Worm (Caenorhabditis elegans) whole organism, L1 larva: ENCODE measurements around the gene DC2.5.
"Not testable (repeated sequence)": the region's sequence is repeated elsewhere in the genome, so short reads cannot be mapped to it uniquely, and the experiment has no call there.

Experiments used
- C04F5.9 ChIP-seq: sonication (generic microtip); optimal IDR thresholded peaks from 2 replicates; lab custom pipeline; 2016; ENCODE audit warnings: missing genetic modification characterization, missing compliant biosample characterization
- C16A3.4 ChIP-seq: fragments of 150-350 bp; optimal IDR thresholded peaks from 2 replicates; lab custom pipeline; 2014; ENCODE audit warnings: missing biosample characterization, missing genetic modification characterization
- Y116A8C.19 ChIP-seq: sonication (generic microtip); optimal IDR thresholded peaks from 2 replicates; lab custom pipeline; 2016; ENCODE audit warnings: missing compliant biosample characterization, missing genetic modification characterization, borderline replicate concordance
- aha-1 ChIP-seq: fragments of 150-350 bp; optimal IDR thresholded peaks from 2 replicates; lab custom pipeline; 2014; ENCODE audit warnings: missing biosample characterization, missing genetic modification characterization
- alr-1 ChIP-seq: fragments of 200-800 bp; sonication (Bioruptor generic); optimal IDR thresholded peaks from 2 replicates; lab custom pipeline; 2018; ENCODE audit warnings: borderline replicate concordance, mild to moderate bottlenecking, missing genetic modification characterization, missing compliant biosample characterization
- ama-1 ChIP-seq: fragments of 150-350 bp; optimal IDR thresholded peaks from 2 replicates; lab custom pipeline; 2014
- blmp-1 ChIP-seq: fragments of 150-350 bp; optimal IDR thresholded peaks from 2 replicates; lab custom pipeline; 2014; ENCODE audit warnings: missing biosample characterization, missing genetic modification characterization
- ceh-88 ChIP-seq: fragments of 200-800 bp; sonication (Bioruptor generic); IDR thresholded peaks from 2 replicates; pipeline ENCODE4 v1.3.6; 2022; ENCODE audit warnings: missing genetic modification characterization, missing compliant biosample characterization
- ceh-90 ChIP-seq: sonication (generic microtip); optimal IDR thresholded peaks from 2 replicates; lab custom pipeline; 2016; ENCODE audit warnings: missing genetic modification characterization, missing compliant biosample characterization
- dpl-1 ChIP-seq, 3 experiments: fragments of 150-350 bp in 2 of 3; sonication (generic microtip) in 1 of 3; optimal IDR thresholded peaks; 2 replicates each; lab custom pipeline; 2014 to 2017; ENCODE audit warnings: missing biosample characterization in 3 of 3, missing genetic modification characterization in 3 of 3, missing genetic modification reagents in 3 of 3
- dsc-1 ChIP-seq: sonication (generic microtip); optimal IDR thresholded peaks from 2 replicates; lab custom pipeline; 2016; ENCODE audit warnings: mild to moderate bottlenecking, missing genetic modification characterization, missing compliant biosample characterization
- efl-1 ChIP-seq, 4 experiments: fragments of 150-350 bp; optimal IDR thresholded peaks in 3 of 4; peaks in 1 of 4; 1 replicate in 1 of 4; 2 replicates in 3 of 4; lab custom pipeline; 2014; ENCODE audit warnings: missing biosample characterization in 2 of 4, missing genetic modification characterization in 2 of 4, missing genetic modification reagents in 2 of 4
- efl-3 ChIP-seq: fragments of 200-800 bp; sonication (Bioruptor generic); optimal IDR thresholded peaks from 2 replicates; lab custom pipeline; 2018; ENCODE audit warnings: mild to moderate bottlenecking, missing genetic modification characterization, missing compliant biosample characterization
- egl-13 ChIP-seq: sonication (generic microtip); optimal IDR thresholded peaks from 2 replicates; lab custom pipeline; 2016; ENCODE audit warnings: missing genotype, missing genetic modification reagents, missing genetic modification characterization, missing compliant biosample characterization
- elt-2 ChIP-seq: sonication (generic microtip); optimal IDR thresholded peaks from 2 replicates; lab custom pipeline; 2016; ENCODE audit warnings: missing genetic modification characterization, mild to moderate bottlenecking, inconsistent platforms, missing compliant biosample characterization, missing genetic modification reagents
- fkh-4 ChIP-seq: sonication (generic microtip); optimal IDR thresholded peaks from 2 replicates; lab custom pipeline; 2016; ENCODE audit warnings: missing compliant biosample characterization, missing genetic modification characterization, borderline replicate concordance
- hlh-4 ChIP-seq: sonication (generic microtip); optimal IDR thresholded peaks from 2 replicates; lab custom pipeline; 2016; ENCODE audit warnings: mild to moderate bottlenecking, missing genetic modification characterization, missing compliant biosample characterization
- irx-1 ChIP-seq: sonication (generic microtip); optimal IDR thresholded peaks from 2 replicates; lab custom pipeline; 2016; ENCODE audit warnings: missing genetic modification characterization, missing compliant biosample characterization
- jun-1 ChIP-seq: fragments of 150-350 bp; optimal IDR thresholded peaks from 2 replicates; lab custom pipeline; 2014; ENCODE audit warnings: missing biosample characterization, missing genetic modification reagents, missing genetic modification characterization
- lin-35 ChIP-seq, 2 experiments: fragments of 150-350 bp; optimal IDR thresholded peaks; 2 replicates each; lab custom pipeline; 2014; ENCODE audit warnings: missing biosample characterization in 2 of 2, missing genetic modification characterization in 2 of 2, missing genetic modification reagents in 2 of 2
- lin-39 ChIP-seq: fragments of 150-350 bp; optimal IDR thresholded peaks from 2 replicates; lab custom pipeline; 2014; ENCODE audit warnings: missing biosample characterization, missing genetic modification reagents, missing genetic modification characterization
- lir-3 ChIP-seq: sonication (generic microtip); optimal IDR thresholded peaks from 2 replicates; lab custom pipeline; 2016; ENCODE audit warnings: mild to moderate bottlenecking, missing genetic modification characterization, moderate library complexity, missing compliant biosample characterization; ENCODE audit not compliant: poor library complexity
- mef-2 ChIP-seq: fragments of 150-350 bp; optimal IDR thresholded peaks from 2 replicates; lab custom pipeline; 2014; ENCODE audit warnings: missing biosample characterization, missing genetic modification characterization
- nhr-11 ChIP-seq: fragments of 150-350 bp; optimal IDR thresholded peaks from 2 replicates; lab custom pipeline; 2014; ENCODE audit warnings: missing biosample characterization, missing genetic modification characterization
- nhr-19 ChIP-seq: fragments of 200-800 bp; sonication (Bioruptor generic); conservative IDR thresholded peaks from 2 replicates; pipeline ENCODE4 v1.3.6; 2022; ENCODE audit warnings: missing genetic modification characterization, missing compliant biosample characterization
- nhr-20 ChIP-seq: sonication (generic microtip); optimal IDR thresholded peaks from 2 replicates; lab custom pipeline; 2016; ENCODE audit warnings: mild to moderate bottlenecking, missing genetic modification characterization, missing compliant biosample characterization
- nhr-28 ChIP-seq: fragments of 150-350 bp; optimal IDR thresholded peaks from 2 replicates; lab custom pipeline; 2014; ENCODE audit warnings: missing biosample characterization, missing genetic modification characterization
- nhr-71 ChIP-seq: sonication (generic microtip); optimal IDR thresholded peaks from 2 replicates; lab custom pipeline; 2016; ENCODE audit warnings: mild to moderate bottlenecking, missing genetic modification characterization, moderate library complexity, missing compliant biosample characterization
- nhr-85 ChIP-seq: sonication (generic microtip); peaks from one replicate; lab custom pipeline; 2016; ENCODE audit warnings: missing genetic modification characterization, inconsistent platforms, missing compliant biosample characterization
- nhr-90 ChIP-seq: sonication (generic microtip); optimal IDR thresholded peaks from 2 replicates; lab custom pipeline; 2016; ENCODE audit warnings: mild to moderate bottlenecking, missing genetic modification characterization, missing compliant biosample characterization; ENCODE audit not compliant: poor library complexity
- pqm-1 ChIP-seq: sonication (generic microtip); optimal IDR thresholded peaks from 3 replicates; lab custom pipeline; 2017; ENCODE audit warnings: missing biosample characterization, missing genetic modification characterization
- skn-1 ChIP-seq: fragments of 150-350 bp; optimal IDR thresholded peaks from 2 replicates; lab custom pipeline; 2014; ENCODE audit warnings: missing biosample characterization, missing genetic modification characterization
- snu-23 ChIP-seq: sonication (generic microtip); optimal IDR thresholded peaks from 2 replicates; lab custom pipeline; 2016; ENCODE audit warnings: missing genetic modification characterization, missing compliant biosample characterization
- sptf-1 ChIP-seq: fragments of 150-350 bp; optimal IDR thresholded peaks from 2 replicates; lab custom pipeline; 2014; ENCODE audit warnings: missing biosample characterization, missing genetic modification characterization
- sup-37 ChIP-seq: fragments of 200-800 bp; sonication (Bioruptor generic); optimal IDR thresholded peaks from 2 replicates; lab custom pipeline; 2018; ENCODE audit warnings: mild to moderate bottlenecking, missing genetic modification characterization, missing compliant biosample characterization
- swsn-7 ChIP-seq: sonication (generic microtip); optimal IDR thresholded peaks from 2 replicates; lab custom pipeline; 2016; ENCODE audit warnings: missing genetic modification characterization, missing compliant biosample characterization
- unc-130 ChIP-seq: fragments of 150-350 bp; optimal IDR thresholded peaks from 2 replicates; lab custom pipeline; 2017; ENCODE audit warnings: missing biosample characterization, missing genetic modification characterization, inconsistent platforms
- unc-62 ChIP-seq: fragments of 150-350 bp; optimal IDR thresholded peaks from 2 replicates; lab custom pipeline; 2014; ENCODE audit warnings: missing biosample characterization, missing genetic modification reagents, missing genetic modification characterization
- vab-15 ChIP-seq: sonication (generic microtip); optimal IDR thresholded peaks from 2 replicates; lab custom pipeline; 2017; ENCODE audit warnings: missing genotype, mild to moderate bottlenecking, missing genetic modification characterization, missing compliant biosample characterization
- xbp-1 ChIP-seq: sonication (generic microtip); optimal IDR thresholded peaks from 2 replicates; lab custom pipeline; 2016; ENCODE audit warnings: missing genetic modification characterization, missing compliant biosample characterization
- zip-4 ChIP-seq: fragments of 200-800 bp; sonication (Bioruptor generic); optimal IDR thresholded peaks from 2 replicates; lab custom pipeline; 2018; ENCODE audit warnings: mild to moderate bottlenecking, missing genetic modification characterization, moderate library complexity, missing compliant biosample characterization

Gene DC2.5

DNA sequence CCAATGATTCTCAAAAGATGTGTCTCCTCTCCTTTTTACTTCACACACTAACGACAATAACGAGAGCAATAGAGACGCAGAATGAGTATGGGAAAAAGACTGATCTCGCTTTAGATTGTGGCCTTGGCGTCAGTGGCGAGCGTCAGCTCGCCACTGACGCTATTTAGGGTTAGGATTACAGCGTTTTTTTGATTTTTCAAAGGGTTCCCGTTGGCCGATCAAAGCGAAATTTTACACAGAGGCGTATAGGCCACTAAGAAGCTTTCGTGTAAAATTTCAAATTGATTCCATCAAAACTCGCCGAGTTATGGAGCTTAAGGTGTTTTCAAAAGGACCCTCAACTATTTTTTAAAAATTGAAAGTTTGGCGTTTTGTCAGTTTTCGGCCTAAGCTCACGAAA lies at the start of gene DC2.5:
DC2.5 (minus strand) TSS at position 101 of the 400 bp plus-strand sequence.
- TF ChIP-seq xbp-1; irx-1 (tag; lab: Kevin White, UChicago); ceh-90 (tag; lab: Kevin White, UChicago): not testable (repeated sequence)
- TF ChIP-seq, all 84 proteins: peak for 0; not testable (repeated sequence) for 84

DNA sequence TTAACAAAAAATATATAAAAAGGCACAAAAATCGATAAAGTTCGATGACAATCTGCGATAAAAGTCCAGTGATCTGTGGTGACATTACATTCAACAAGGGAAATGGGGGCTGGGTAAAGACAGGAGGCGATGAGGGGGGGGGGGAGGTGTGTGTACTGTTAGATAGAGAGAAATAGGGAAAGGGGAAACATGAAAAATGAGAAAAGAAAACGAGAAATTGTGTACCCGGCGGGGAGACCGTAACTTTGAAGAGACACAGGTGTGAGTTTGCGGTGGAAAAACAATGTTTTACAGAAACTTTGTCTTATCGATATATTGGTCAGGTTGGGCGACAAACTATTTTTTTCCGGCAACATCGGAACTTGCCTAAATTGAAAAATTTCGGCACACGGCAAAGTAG lies 47.7 kb upstream of the DC2.5 start:
- TF ChIP-seq efl-1 (optimal IDR thresholded peaks at IDR 0.05; lab: Kevin White, UChicago) (no peak), efl-1 (GFP tag; optimal IDR thresholded peaks at IDR 0.05 in 1 of 2; lab: Kevin White, UChicago) (peak in 1 of 2 experiments; percentile 89), nhr-90 (tag; lab: Kevin White, UChicago) (peak; percentile 18), blmp-1 (tag; lab: Kevin White, UChicago) (peak; percentile 81), nhr-20 (peak; percentile 7), nhr-85 (peak; percentile 82), unc-130 (no peak), aha-1 (tag; lab: Kevin White, UChicago) (no peak), elt-2 (tag; lab: Kevin White, UChicago) (no peak)

DNA sequence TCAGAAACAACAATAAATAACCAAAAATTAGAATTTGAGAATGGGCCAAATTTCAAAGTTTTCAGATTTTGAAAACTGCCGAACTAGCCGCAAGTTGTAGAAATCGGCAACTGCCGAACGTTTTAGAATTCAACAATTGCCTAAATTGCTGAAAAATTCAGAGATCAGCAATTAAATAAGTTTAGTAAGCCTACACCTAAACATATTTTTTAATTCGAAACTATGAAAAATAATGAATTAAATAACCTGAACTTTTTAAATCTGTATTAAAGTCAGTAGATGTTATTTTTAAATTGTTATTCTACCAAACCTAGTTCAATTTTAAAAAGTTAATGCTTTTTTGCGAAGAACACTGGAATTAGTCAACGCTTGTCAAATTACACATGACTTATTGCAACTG lies 46.1 kb upstream of the DC2.5 start, which contains the start of gene nhr-204:
nhr-204 (minus strand) TSS at position 101 of the 400 bp plus-strand sequence.
- TF ChIP-seq zip-4 (GFP tag; lab: Kevin White, UChicago) (no peak), dpl-1 (GFP tag; optimal IDR thresholded peaks at IDR 0.05; lab: Kevin White, UChicago) (no peak), efl-3 (GFP tag; lab: Kevin White, UChicago) (no peak), pqm-1 (tag; lab: Kevin White, UChicago) (no peak), C04F5.9 (tag; lab: Kevin White, UChicago) (no peak), mef-2 (no peak), C16A3.4 (tag; lab: Kevin White, UChicago) (no peak), alr-1 (tag; lab: Kevin White, UChicago) (no peak), nhr-28 (no peak), skn-1 (no peak), swsn-7 (tag; lab: Kevin White, UChicago) (no peak), snu-23 (no peak), nhr-85 (no peak), lir-3 (no peak), nhr-19 (no peak), ceh-90 (tag; lab: Kevin White, UChicago) (no peak), jun-1 (no peak), nhr-11 (tag; lab: Kevin White, UChicago) (no peak)

DNA sequence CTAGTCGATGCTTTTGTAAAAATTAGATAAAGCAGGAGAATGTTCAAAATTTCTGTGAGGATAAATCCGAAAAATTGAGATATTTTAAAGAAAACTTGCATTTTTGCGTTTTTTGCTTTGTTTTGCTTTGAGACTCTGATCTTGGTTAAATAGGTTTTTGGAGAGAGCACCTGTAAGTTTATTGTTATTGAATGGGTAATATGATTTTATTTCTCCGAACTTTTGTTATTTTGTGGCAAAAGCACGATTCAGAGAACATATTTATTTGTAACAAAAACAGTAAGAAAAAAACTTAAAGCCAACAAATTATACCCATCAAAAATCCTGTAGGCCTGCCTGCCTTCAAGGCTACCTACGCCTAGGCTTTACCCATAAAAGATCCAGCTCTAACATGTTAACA lies 42.0 kb upstream of the DC2.5 start, which contains the start of gene str-121:
str-121 (minus strand) TSS at position 101 of the 400 bp plus-strand sequence.
- TF ChIP-seq elt-2 (tag; lab: Kevin White, UChicago) (no peak), sup-37 (GFP tag; lab: Kevin White, UChicago) (no peak), efl-1 (optimal IDR thresholded peaks at IDR 0.05; lab: Kevin White, UChicago) (no peak), efl-1 (GFP tag; optimal IDR thresholded peaks at IDR 0.05 in 1 of 2; lab: Kevin White, UChicago) (peak in 1 of 2 experiments; percentile 54)

DNA sequence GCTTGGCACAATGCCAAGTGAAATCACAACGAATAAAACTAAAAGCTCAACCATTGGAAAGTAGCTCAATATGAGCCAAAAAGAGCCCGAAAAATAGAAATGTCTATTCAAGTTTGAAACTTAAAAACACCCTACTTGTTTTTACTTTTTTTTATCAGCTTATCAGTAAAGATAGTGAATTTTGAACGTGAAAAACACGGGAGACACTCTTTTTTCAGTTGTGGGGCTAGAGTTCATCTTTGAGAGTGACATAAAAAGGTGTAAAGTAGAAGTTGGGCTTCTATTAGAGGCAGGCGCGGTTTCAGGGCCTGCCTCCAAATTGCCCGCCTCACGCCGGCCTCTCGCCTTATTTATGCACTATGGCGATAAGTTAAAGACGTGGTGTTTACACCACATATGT lies 39.1 kb upstream of the DC2.5 start, which contains the start of gene oac-39:
oac-39 (minus strand) TSS at position 101 of the 400 bp plus-strand sequence.
- TF ChIP-seq unc-62 (no peak), irx-1 (tag; lab: Kevin White, UChicago) (no peak), egl-13 (tag; lab: Kevin White, UChicago) (no peak), Y116A8C.19 (tag; lab: Kevin White, UChicago) (no peak), ama-1 (lab: Kevin White, UChicago) (no peak), zip-4 (GFP tag; lab: Kevin White, UChicago) (no peak), hlh-4 (tag; lab: Kevin White, UChicago) (no peak), ceh-88 (no peak), dpl-1 (GFP tag; optimal IDR thresholded peaks at IDR 0.05; lab: Kevin White, UChicago) (no peak), blmp-1 (tag; lab: Kevin White, UChicago) (no peak), jun-1 (no peak), vab-15 (no peak), lin-39 (tag; lab: Kevin White, UChicago) (no peak), sptf-1 (tag; lab: Kevin White, UChicago) (no peak), dsc-1 (tag; lab: Kevin White, UChicago) (no peak), nhr-71 (no peak), lin-35 (GFP tag; optimal IDR thresholded peaks at IDR 0.05; lab: Kevin White, UChicago) (no peak), sup-37 (GFP tag; lab: Kevin White, UChicago) (no peak), fkh-4 (no peak)
